Fruit fly (Drosophila melanogaster) whole organism, pupa: ENCODE results near the gene Npc2c.

Source experiments
- CG10348 ChIP-seq: fragments of 200-800 bp; sonication (Bioruptor generic); IDR thresholded peaks from 2 replicates; pipeline ENCODE4 v1.3.6; 2022; ENCODE audit warnings: missing biosample characterization, missing genetic modification characterization
- CG12605 ChIP-seq: fragments of 200-800 bp; sonication (Bioruptor generic); IDR thresholded peaks from 2 replicates; pipeline ENCODE4 v1.3.6; 2022; ENCODE audit warnings: missing biosample characterization, missing genetic modification characterization
- CG13204 ChIP-seq: fragments of 200-800 bp; sonication (Bioruptor generic); optimal IDR thresholded peaks from 2 replicates; lab custom pipeline; 2018; ENCODE audit warnings: missing biosample characterization, mild to moderate bottlenecking, missing genetic modification characterization, moderate library complexity
- CG14655 ChIP-seq: fragments of 200-800 bp; sonication (Bioruptor generic); optimal IDR thresholded peaks from 3 replicates; lab custom pipeline; 2017; ENCODE audit warnings: mild to moderate bottlenecking, missing biosample characterization, missing genetic modification reagents, missing genetic modification characterization
- CG15710 ChIP-seq: fragments of 200-800 bp; sonication (Bioruptor generic); optimal IDR thresholded peaks from 2 replicates; lab custom pipeline; 2018; ENCODE audit warnings: missing biosample characterization, mild to moderate bottlenecking, missing genetic modification characterization, moderate library complexity
- CG17806 ChIP-seq: fragments of 200-800 bp; sonication (Bioruptor generic); optimal IDR thresholded peaks from 2 replicates; lab custom pipeline; 2018; ENCODE audit warnings: missing biosample characterization, mild to moderate bottlenecking, missing genetic modification characterization, moderate library complexity
- CG32121 ChIP-seq: fragments of 200-800 bp; sonication (Bioruptor generic); IDR thresholded peaks from 2 replicates; pipeline ENCODE4 v1.3.6; 2022; ENCODE audit warnings: missing biosample characterization, missing genetic modification characterization
- CG34367 ChIP-seq: fragments of 200-800 bp; sonication (Bioruptor generic); optimal IDR thresholded peaks from 2 replicates; lab custom pipeline; 2018; ENCODE audit warnings: missing biosample characterization, mild to moderate bottlenecking, missing genetic modification characterization
- CG4496 ChIP-seq: fragments of 200-800 bp; sonication (Bioruptor generic); IDR thresholded peaks from 3 replicates; pipeline ENCODE4 v1.3.6; 2022; ENCODE audit warnings: missing biosample characterization, missing genetic modification characterization
- CG8159 ChIP-seq: fragments of 200-800 bp; sonication (Bioruptor generic); optimal IDR thresholded peaks from 3 replicates; lab custom pipeline; 2018; ENCODE audit warnings: missing biosample characterization, mild to moderate bottlenecking, missing genetic modification characterization, moderate library complexity
- CG8301 ChIP-seq: fragments of 200-800 bp; sonication (Bioruptor generic); optimal IDR thresholded peaks from 2 replicates; lab custom pipeline; 2018; ENCODE audit warnings: missing biosample characterization, mild to moderate bottlenecking, missing genetic modification characterization
- CG9948 ChIP-seq: fragments of 200-800 bp; sonication (Bioruptor generic); optimal IDR thresholded peaks from 2 replicates; lab custom pipeline; 2018; ENCODE audit warnings: missing biosample characterization, mild to moderate bottlenecking, missing genetic modification characterization, moderate library complexity
- EcR ChIP-seq: fragments of 200-800 bp; sonication (Bioruptor generic); optimal IDR thresholded peaks from 3 replicates; lab custom pipeline; 2019; ENCODE audit warnings: missing biosample characterization, missing genetic modification characterization, mild to moderate bottlenecking, moderate library complexity, missing genetic modification reagents
- Ets98B ChIP-seq: fragments of 200-800 bp; sonication (Bioruptor generic); IDR thresholded peaks from 2 replicates; pipeline ENCODE4 v1.3.6; 2022; ENCODE audit warnings: missing biosample characterization, missing genetic modification characterization
- Pif1A ChIP-seq: fragments of 200-800 bp; sonication (Bioruptor generic); optimal IDR thresholded peaks from 3 replicates; lab custom pipeline; 2016; ENCODE audit warnings: missing biosample characterization, missing genetic modification characterization
- Snoo ChIP-seq: fragments of 200-800 bp; sonication (Bioruptor generic); optimal IDR thresholded peaks from 3 replicates; lab custom pipeline; 2017; ENCODE audit warnings: missing biosample characterization, mild to moderate bottlenecking, missing genetic modification characterization, inconsistent platforms
- fd96Ca ChIP-seq: fragments of 200-800 bp; sonication (Bioruptor generic); IDR thresholded peaks from 3 replicates; pipeline ENCODE4 v1.3.6; 2022; ENCODE audit warnings: missing biosample characterization, missing genetic modification characterization
- gl ChIP-seq: fragments of 200-800 bp; sonication (Bioruptor generic); optimal IDR thresholded peaks from 2 replicates; lab custom pipeline; 2018; ENCODE audit warnings: missing biosample characterization, mild to moderate bottlenecking, missing genetic modification characterization
- rn ChIP-seq: fragments of 200-800 bp; sonication (Bioruptor generic); IDR thresholded peaks from 2 replicates; pipeline ENCODE4 v1.3.6; 2022; ENCODE audit warnings: missing biosample characterization, missing genetic modification characterization

Npc2c gene

DNA sequence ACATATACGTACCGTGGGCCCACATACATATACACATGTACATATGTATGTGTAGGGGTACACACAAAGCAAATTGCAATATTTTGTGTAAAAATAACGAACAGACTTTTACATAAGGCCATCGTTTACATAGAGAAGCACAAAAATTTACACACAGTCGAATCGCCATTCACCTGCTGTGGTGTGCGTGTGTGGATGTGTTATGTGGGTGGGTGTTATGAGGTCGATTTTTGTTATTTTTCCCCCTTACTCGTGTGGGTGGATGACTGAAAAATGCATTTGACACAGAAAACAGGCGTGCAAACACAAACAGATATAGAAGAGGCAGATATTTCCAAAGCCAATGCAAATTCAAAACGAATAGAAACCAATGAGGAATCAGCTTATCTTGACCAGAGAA, 35.0 kb downstream of the Npc2c start:
- TF ChIP-seq fd96Ca (no peak), Ets98B (no peak), Pif1A (GFP tag; lab: Kevin White, UChicago) (no peak), CG15710 (tag; lab: Kevin White, UChicago) (no peak), CG12605 (no peak)

DNA sequence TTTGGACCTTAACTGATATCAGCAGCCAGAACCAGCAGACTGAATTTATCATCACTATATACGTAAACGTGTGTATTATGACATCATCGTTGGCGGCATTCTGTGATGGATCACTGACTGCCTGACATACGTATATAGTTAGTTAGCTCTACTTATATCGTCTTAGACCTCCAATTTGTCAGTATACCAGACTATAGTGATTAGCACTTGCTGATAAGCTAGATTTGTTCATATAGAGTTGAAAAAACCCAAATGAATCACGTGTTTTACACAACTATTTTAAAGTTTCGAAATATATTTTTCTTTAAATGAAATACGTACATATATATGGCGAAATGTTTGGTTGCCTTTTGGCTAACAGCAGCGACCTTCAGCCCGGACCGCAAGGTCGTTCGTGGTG, 35.7 kb downstream of the Npc2c start:
- TF ChIP-seq CG10348 (GFP tag; lab: Robert Waterston, UW) (no peak), gl (tag; lab: Kevin White, UChicago) (no peak), CG32121 (GFP tag; lab: Robert Waterston, UW) (no peak)

DNA sequence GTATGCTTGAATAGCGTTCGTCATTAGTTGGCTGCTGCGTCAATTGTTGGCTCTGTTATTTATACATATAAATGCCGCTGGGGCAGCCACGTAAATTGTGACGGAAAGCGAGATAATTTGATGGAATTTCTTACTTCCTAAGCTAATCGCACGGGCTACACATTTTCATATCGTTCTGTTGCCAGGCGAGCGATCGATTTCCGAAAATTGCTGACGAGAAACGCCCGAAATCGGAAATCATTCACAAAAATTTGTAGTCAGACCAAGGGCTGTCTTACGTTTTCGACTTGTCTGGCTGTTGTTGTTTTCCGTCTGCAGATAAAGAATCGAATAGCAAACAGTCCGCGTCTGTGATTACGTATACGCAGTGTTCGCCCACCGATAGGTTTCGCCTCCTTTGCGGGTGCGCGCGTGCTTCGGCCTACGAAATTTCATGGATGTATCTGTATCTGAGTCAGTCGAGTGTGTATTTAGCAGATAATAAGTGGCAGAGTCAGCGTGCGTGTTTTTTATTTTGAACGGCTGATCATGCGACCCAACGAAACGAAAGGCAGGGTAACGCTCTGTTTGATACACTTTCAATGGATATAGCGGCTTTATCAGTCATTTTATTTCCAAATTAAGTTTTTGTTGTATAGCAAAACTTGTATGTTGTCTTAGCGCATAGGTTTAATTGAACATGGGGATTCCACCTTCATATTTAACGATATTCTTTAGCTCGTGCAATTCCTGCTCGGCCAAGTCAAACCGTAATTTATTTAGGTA, 37.7 kb downstream of the Npc2c start:
- TF ChIP-seq EcR: peak; percentile 55
- TF ChIP-seq CG14655 (GFP tag; lab: Kevin White, UChicago): no peak
- 0 out of 2 replicates have a peak, but pooled peaks have one; percentile 8 for TF ChIP-seq CG12605
- 0 out of 2 replicates have a peak, but pooled peaks have one; percentile 11 for TF ChIP-seq CG32121 (GFP tag; lab: Robert Waterston, UW)

DNA sequence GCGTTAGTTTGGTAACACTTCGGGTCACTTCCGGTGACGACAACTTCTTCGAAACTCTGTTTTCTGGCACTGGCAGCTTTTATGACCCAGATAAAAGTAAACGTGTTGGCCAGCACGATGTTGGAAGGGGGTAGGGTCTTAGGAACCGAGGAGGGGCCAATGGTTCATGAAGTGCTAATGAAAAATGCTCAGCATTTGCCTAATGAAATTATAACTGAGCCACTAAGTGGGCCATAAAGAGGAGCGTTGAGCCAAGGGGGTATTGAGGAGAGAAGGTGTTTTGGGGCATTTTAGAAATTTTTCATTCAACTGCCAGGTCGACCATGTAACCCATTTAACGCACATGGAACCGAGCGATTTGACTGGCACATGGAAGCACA, 38.2 kb downstream of the Npc2c start:
- TF ChIP-seq CG17806 (tag; lab: Kevin White, UChicago) (no peak), EcR (no peak), CG12605 (no peak), rn (GFP tag; lab: Robert Waterston, UW) (no peak), CG15710 (tag; lab: Kevin White, UChicago) (no peak), CG34367 (tag; lab: Kevin White, UChicago) (no peak), CG9948 (tag; lab: Kevin White, UChicago) (no peak), CG8301 (no peak), CG4496 (no peak), Ets98B (no peak), CG8159 (no peak), CG13204 (GFP tag; lab: Kevin White, UChicago) (no peak)

DNA sequence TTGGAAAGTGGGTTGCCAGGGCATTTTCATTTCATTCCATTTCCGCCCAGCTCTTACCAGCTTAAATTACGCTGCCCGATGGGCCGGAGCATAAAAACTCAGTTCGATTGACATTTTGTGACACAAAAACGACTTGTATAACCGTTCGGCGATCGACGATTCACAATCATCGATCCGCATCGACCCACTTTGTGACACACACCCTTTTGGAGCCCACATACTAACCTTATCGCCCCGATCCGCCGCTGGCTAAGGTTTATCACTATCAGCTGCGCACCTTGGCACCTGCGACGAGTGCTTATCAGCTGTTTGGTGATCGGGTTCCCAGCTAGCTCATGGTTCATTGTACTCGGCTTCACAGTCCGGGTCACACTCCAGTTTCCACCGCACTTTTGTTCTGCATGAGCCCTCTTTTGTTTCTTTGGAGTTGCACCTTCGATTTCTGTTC, 39.4 kb downstream of the Npc2c start:
- TF ChIP-seq CG4496 (no peak), fd96Ca (no peak), Ets98B (no peak), CG15710 (tag; lab: Kevin White, UChicago) (no peak), EcR (peak; percentile 84), gl (tag; lab: Kevin White, UChicago) (no peak), Snoo (tag; lab: Kevin White, UChicago) (no peak), CG34367 (tag; lab: Kevin White, UChicago) (no peak)

DNA sequence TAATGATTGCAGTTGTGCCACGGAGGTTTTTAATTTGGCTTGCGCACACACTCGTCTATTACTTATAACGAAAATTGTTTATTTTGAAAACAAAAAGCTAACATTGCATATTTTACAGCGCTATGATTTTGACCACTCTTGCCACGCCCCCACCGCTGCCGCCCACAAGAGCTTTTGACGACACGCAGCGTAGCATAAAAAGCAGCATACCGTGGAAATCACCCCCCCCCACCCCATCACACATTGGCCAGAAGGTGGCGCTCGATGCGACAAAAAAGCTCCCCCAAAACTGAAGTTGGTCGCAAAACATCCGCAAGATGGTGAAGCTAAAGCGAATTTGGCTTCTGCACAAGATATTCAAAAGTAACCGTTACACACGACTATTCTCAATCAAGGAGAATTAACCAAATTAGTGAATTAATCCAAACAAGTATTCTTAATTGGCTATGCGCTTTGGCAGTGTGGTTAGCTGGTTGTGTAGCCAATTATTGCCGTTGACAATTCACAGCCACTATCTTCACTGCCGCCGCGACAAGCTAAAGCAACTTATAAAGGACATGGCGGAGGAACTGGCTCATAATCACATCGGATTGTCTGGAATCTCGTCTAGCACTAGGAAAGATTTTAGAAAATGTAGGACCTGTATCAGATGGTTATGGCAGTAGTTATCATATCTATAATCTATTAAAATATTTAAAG, 40.6 kb downstream of the Npc2c start:
- TF ChIP-seq CG4496 (peak; percentile 52; the same call in 1 of the 3 replicates), Snoo (tag; lab: Kevin White, UChicago) (no peak)

DNA sequence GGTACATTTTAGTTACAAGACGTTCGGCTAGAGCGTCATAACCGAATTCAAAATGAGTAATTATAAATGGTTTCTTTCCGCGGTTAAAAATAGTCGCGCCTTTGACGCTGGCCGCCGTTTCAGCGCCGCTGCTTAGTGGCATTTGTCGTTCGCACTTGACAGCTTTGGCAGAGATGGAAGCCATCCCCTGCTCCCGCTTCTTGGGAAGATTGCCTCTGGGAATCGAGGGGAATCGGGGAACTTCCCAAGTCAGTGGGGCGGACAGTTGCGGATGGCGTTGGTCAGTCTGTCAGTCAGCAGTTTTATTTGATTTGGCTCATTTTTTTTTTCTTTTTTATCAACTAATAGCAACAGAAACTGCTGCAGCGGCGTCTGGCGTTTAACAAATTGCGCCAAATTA, 46.7 kb downstream of the Npc2c start:
- TF ChIP-seq CG32121 (GFP tag; lab: Robert Waterston, UW) (peak; percentile 60; the same call in 1 of the 2 replicates), CG15710 (tag; lab: Kevin White, UChicago) (no peak), CG14655 (GFP tag; lab: Kevin White, UChicago) (no peak)
- TF ChIP-seq, all 21 proteins: peak for 1

DNA sequence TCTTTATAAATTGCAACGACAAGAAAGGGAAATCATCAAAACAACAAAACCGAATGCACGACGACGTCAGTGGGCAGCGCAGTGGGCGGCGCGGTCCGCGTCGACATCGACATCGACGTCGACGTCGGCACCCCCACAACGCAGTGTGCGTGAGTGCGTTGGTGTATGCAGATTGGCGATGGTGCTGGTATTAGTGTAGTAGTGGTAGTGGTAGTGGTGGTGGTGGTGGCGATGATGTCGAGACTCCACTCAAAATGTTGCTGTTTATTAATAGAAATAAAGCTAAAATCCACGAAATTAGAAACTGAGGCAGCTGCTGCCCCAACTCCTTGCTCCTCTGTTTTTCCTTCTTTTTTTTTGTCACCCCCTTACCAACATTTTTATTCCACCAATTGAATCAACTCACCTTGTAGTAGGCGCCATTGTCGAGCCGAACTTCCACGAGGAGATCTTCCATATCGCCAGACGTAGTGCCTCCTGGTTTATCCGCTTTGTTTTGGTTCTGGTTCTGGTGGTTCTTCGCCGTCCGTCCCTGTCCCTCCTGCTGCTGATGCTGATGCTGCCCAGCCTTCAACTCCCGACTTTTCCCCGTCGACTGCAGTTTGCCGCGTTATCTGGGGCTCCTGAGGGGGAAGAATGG, 48.4 kb downstream of the Npc2c start:
- TF ChIP-seq CG4496 (0 out of 3 replicates have a peak, but pooled peaks have one; percentile 42), CG32121 (GFP tag; lab: Robert Waterston, UW) (no peak), EcR (peak; percentile 9)
- TF ChIP-seq, all 21 proteins: peak for 2
